Worm (Caenorhabditis elegans): ENCODE measurements around the gene cyp-25A6.
"Not testable (repeated sequence)": the region's sequence is repeated elsewhere in the genome, so short reads cannot be mapped to it uniquely, and the experiment has no call there.

DNA sequence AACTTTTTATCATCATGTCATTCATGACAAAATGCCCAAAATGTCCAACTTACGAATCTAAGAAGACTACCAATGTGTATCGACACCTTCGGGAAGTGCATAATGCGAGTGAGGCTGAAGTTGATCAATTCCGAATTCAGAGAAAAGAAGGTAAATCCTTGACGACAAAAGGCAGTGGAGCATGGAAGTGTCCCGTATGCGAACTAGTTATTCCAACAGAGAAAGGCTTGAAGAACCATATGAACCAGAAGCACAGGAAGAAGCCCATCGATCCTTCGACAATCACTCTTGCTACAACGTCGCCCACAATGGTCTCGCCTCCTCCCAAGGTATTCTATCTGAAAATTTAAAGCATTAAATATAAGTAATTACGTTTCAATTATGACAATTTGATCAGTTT lies 11.2 kb upstream of the cyp-25A6 start, which contains the start of gene K08D10.11:
- TF ChIP-seq flt-1, tab-1, T22C8.4 (GFP tag; IDR thresholded peaks at IDR 0.05): not testable (repeated sequence)

Measured in whole organism, midembryonic.